Worm (Caenorhabditis elegans): Measurements from ENCODE around the gene B0361.3.
"Not testable (repeated sequence)": the region's sequence is repeated elsewhere in the genome, so short reads cannot be mapped to it uniquely, and the experiment has no call there.

ce11 chrIII:7235660-7236059 lies 45.6 kb upstream of the B0361.3 start:
- not testable (repeated sequence) for TF ChIP-seq pha-4 (tag; optimal IDR thresholded peaks at IDR 0.05); nhr-90 (tag; optimal IDR thresholded peaks at IDR 0.05); T07F8.4 (tag; optimal IDR thresholded peaks at IDR 0.05); hmg-1.2 (GFP tag; IDR thresholded peaks at IDR 0.05); madf-3 (GFP tag; IDR thresholded peaks at IDR 0.05); snpc-4 (GFP tag; optimal IDR thresholded peaks at IDR 0.05); snpc-4 (tag; optimal IDR thresholded peaks at IDR 0.05); tlf-1 (GFP tag; optimal IDR thresholded peaks at IDR 0.05); C06A6.2 (GFP tag; conservative IDR thresholded peaks at IDR 0.05); nfya-1 (tag; optimal IDR thresholded peaks at IDR 0.05; ENCODE audit: borderline replicate concordance, insufficient read depth); ztf-26 (tag; optimal IDR thresholded peaks at IDR 0.05)

Data from whole organism, young adult.